Fruit fly (Drosophila melanogaster): ENCODE measurements around the gene CheB93b.

DNA sequence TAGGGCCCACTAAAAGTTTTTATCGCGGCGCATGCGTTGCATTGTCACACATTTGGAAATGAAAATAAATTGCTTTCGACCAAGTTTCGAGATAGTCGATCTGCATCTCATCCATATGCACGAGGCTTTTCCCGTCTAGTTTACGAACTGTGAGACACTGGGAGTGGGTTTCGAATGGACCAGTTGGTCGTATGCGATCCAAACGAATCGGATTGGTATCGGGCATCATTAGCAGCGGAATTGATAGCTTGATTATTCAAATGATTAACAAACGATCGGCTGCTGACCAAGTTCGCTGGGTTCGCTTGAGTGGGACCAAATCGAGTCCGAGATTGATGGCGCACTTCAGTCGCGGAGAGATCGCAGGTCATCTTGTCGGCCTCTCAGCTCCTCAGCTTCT lies 31.2 kb downstream of the CheB93b start:
- TF ChIP-seq Met (GFP tag; optimal IDR thresholded peaks at IDR 0.05) (no peak), CG6792 (GFP tag; optimal IDR thresholded peaks at IDR 0.05) (no peak), net (GFP tag; optimal IDR thresholded peaks at IDR 0.05) (no peak), Gug (GFP tag; IDR thresholded peaks at IDR 0.05) (no peak), CG8119 (GFP tag; IDR thresholded peaks at IDR 0.05) (no peak), cyc (GFP tag; optimal IDR thresholded peaks at IDR 0.05) (no peak), vri (GFP tag; optimal IDR thresholded peaks at IDR 0.05) (no peak), fd59A (GFP tag; optimal IDR thresholded peaks at IDR 0.05) (no peak), CG6854 (GFP tag; optimal IDR thresholded peaks at IDR 0.05) (no peak), acj6 (GFP tag; optimal IDR thresholded peaks at IDR 0.05) (no peak), Blimp-1 (GFP tag; optimal IDR thresholded peaks at IDR 0.05) (no peak), CG31627 (GFP tag; optimal IDR thresholded peaks at IDR 0.05) (no peak), OdsH (GFP tag; optimal IDR thresholded peaks at IDR 0.05) (no peak), pdm3 (GFP tag; optimal IDR thresholded peaks at IDR 0.05) (no peak)

Measured in whole organism, prepupa.